Worm (Caenorhabditis elegans) whole organism, L3 larva: ENCODE results near the gene R105.5.

ENCODE experiments used
- ZK546.5 ChIP-seq: sonication (generic microtip); optimal IDR thresholded peaks from 2 replicates; lab custom pipeline; 2017; ENCODE audit warnings: missing biosample characterization, missing genetic modification characterization
- ama-1 ChIP-seq: fragments of 150-350 bp; optimal IDR thresholded peaks from 2 replicates; lab custom pipeline; 2018
- ceh-16 ChIP-seq: sonication (generic microtip); optimal IDR thresholded peaks from 2 replicates; lab custom pipeline; 2017; ENCODE audit warnings: missing biosample characterization, missing genetic modification characterization
- ceh-28 ChIP-seq: fragments of 150-350 bp; optimal IDR thresholded peaks from 2 replicates; lab custom pipeline; 2014; ENCODE audit warnings: missing biosample characterization, missing genetic modification reagents, missing genetic modification characterization
- ceh-82 ChIP-seq: fragments of 150-350 bp; optimal IDR thresholded peaks from 2 replicates; lab custom pipeline; 2014; ENCODE audit warnings: missing biosample characterization, missing genetic modification characterization
- daf-12 ChIP-seq: fragments of 150-350 bp; optimal IDR thresholded peaks from 2 replicates; lab custom pipeline; 2014; ENCODE audit warnings: missing biosample characterization, missing genetic modification reagents, missing genetic modification characterization
- egl-27 ChIP-seq: sonication (generic microtip); optimal IDR thresholded peaks from 4 replicates; lab custom pipeline; 2017; ENCODE audit warnings: missing biosample characterization, missing genetic modification reagents, missing genetic modification characterization
- egl-5 ChIP-seq: fragments of 150-350 bp; optimal IDR thresholded peaks from 2 replicates; lab custom pipeline; 2017; ENCODE audit warnings: missing biosample characterization, missing genetic modification reagents, missing genetic modification characterization, inconsistent platforms
- elt-2 ChIP-seq: sonication (generic microtip); optimal IDR thresholded peaks from 2 replicates; lab custom pipeline; 2016; ENCODE audit warnings: missing genetic modification reagents, mild to moderate bottlenecking, missing genetic modification characterization, missing compliant biosample characterization
- eor-1 ChIP-seq, 2 experiments: fragments of 150-350 bp; optimal IDR thresholded peaks; 2 replicates each; lab custom pipeline; 2014 to 2018; ENCODE audit warnings: missing biosample characterization in 2 of 2, missing genetic modification characterization in 2 of 2
- fkh-10 ChIP-seq: sonication (generic microtip); optimal IDR thresholded peaks from 2 replicates; lab custom pipeline; 2017; ENCODE audit warnings: missing biosample characterization, missing genetic modification reagents, missing genetic modification characterization
- hmg-11 ChIP-seq: sonication (generic microtip); optimal IDR thresholded peaks from 2 replicates; lab custom pipeline; 2016; ENCODE audit warnings: missing genetic modification characterization, missing compliant biosample characterization
- jun-1 ChIP-seq: fragments of 150-350 bp; optimal IDR thresholded peaks from 2 replicates; lab custom pipeline; 2014; ENCODE audit warnings: missing biosample characterization, missing genetic modification reagents, missing genetic modification characterization
- lin-15B ChIP-seq: fragments of 150-350 bp; optimal IDR thresholded peaks from 2 replicates; lab custom pipeline; 2014; ENCODE audit warnings: missing biosample characterization, missing genetic modification characterization
- lin-39 ChIP-seq: fragments of 150-350 bp; optimal IDR thresholded peaks from 2 replicates; lab custom pipeline; 2018; ENCODE audit warnings: missing biosample characterization, missing genetic modification reagents, missing genetic modification characterization
- lsy-12 ChIP-seq: sonication (generic microtip); optimal IDR thresholded peaks from 2 replicates; lab custom pipeline; 2016; ENCODE audit warnings: mild to moderate bottlenecking, missing genetic modification characterization, missing compliant biosample characterization
- mdl-1 ChIP-seq: fragments of 150-350 bp; optimal IDR thresholded peaks from 2 replicates; lab custom pipeline; 2014; ENCODE audit warnings: missing biosample characterization, missing genetic modification characterization
- nfya-1 ChIP-seq: sonication (generic microtip); optimal IDR thresholded peaks from 2 replicates; lab custom pipeline; 2017; ENCODE audit warnings: missing genetic modification characterization, mild to moderate bottlenecking, missing compliant biosample characterization, antibody characterized with exemption, moderate library complexity; ENCODE audit not compliant: insufficient read depth
- nhr-11 ChIP-seq: fragments of 150-350 bp; optimal IDR thresholded peaks from 2 replicates; lab custom pipeline; 2014; ENCODE audit warnings: missing biosample characterization, missing genetic modification characterization
- nhr-12 ChIP-seq: fragments of 150-350 bp; optimal IDR thresholded peaks from 2 replicates; lab custom pipeline; 2014; ENCODE audit warnings: missing biosample characterization, missing genetic modification characterization
- nhr-23 ChIP-seq: fragments of 150-350 bp; optimal IDR thresholded peaks from 2 replicates; lab custom pipeline; 2014; ENCODE audit warnings: missing biosample characterization, missing genetic modification reagents, missing genetic modification characterization
- nhr-237 ChIP-seq: fragments of 150-350 bp; optimal IDR thresholded peaks from 2 replicates; lab custom pipeline; 2014; ENCODE audit warnings: missing biosample characterization, missing genetic modification characterization
- nhr-67 ChIP-seq: fragments of 150-350 bp; optimal IDR thresholded peaks from 2 replicates; lab custom pipeline; 2014; ENCODE audit warnings: missing biosample characterization, missing genetic modification characterization
- nhr-76 ChIP-seq: fragments of 150-350 bp; sonication (generic microtip); optimal IDR thresholded peaks from 5 replicates; lab custom pipeline; 2014; ENCODE audit warnings: missing biosample characterization, missing genetic modification characterization
- pha-4 ChIP-seq: fragments of 150-350 bp; optimal IDR thresholded peaks from 2 replicates; lab custom pipeline; 2014; ENCODE audit warnings: missing biosample characterization, missing genetic modification reagents, missing genetic modification characterization
- pqm-1 ChIP-seq: fragments of 150-350 bp; optimal IDR thresholded peaks from 2 replicates; lab custom pipeline; 2017; ENCODE audit warnings: missing biosample characterization, missing genetic modification characterization, inconsistent platforms
- sea-2 ChIP-seq: fragments of 150-350 bp; sonication (generic microtip); optimal IDR thresholded peaks from 4 replicates; lab custom pipeline; 2014; ENCODE audit warnings: missing biosample characterization, missing genetic modification reagents, missing genetic modification characterization
- snpc-4 ChIP-seq: fragments of 150-350 bp; optimal IDR thresholded peaks from 2 replicates; lab custom pipeline; 2014; ENCODE audit warnings: missing biosample characterization, missing genetic modification characterization
- tbx-2 ChIP-seq: sonication (generic microtip); optimal IDR thresholded peaks from 2 replicates; lab custom pipeline; 2016; ENCODE audit warnings: mild to moderate bottlenecking, missing genetic modification characterization, missing compliant biosample characterization
- unc-39 ChIP-seq: sonication (generic microtip); optimal IDR thresholded peaks from 4 replicates; lab custom pipeline; 2017; ENCODE audit warnings: missing biosample characterization, missing genetic modification characterization
- zag-1 ChIP-seq: fragments of 150-350 bp; optimal IDR thresholded peaks from 2 replicates; lab custom pipeline; 2014; ENCODE audit warnings: missing biosample characterization, missing genetic modification characterization
- ztf-11 ChIP-seq: fragments of 150-350 bp; optimal IDR thresholded peaks from 2 replicates; lab custom pipeline; 2014; ENCODE audit warnings: missing biosample characterization, missing genetic modification characterization
- ztf-4 ChIP-seq: fragments of 150-350 bp; optimal IDR thresholded peaks from 2 replicates; lab custom pipeline; 2014; ENCODE audit warnings: missing biosample characterization, missing genetic modification characterization

Gene R105.5

ce11 chrIV:4636001-4636400, at the start of gene R105.5:
R105.5 (plus strand) TSS chrIV:4636301.
- no peak for TF ChIP-seq lsy-12 (tag; lab: Kevin White, UChicago)
- TF ChIP-seq egl-5 (tag; lab: Kevin White, UChicago), result no peak
- no peak for TF ChIP-seq elt-2 (tag; lab: Kevin White, UChicago)
- no peak for TF ChIP-seq zag-1 (tag; lab: Kevin White, UChicago)
- no peak for TF ChIP-seq tbx-2 (tag; lab: Kevin White, UChicago)
- no peak for TF ChIP-seq lin-39 (tag; lab: Kevin White, UChicago)
- no peak for TF ChIP-seq nhr-23 (tag; lab: Kevin White, UChicago)
- no peak for TF ChIP-seq nhr-12
- no peak for TF ChIP-seq egl-27 (tag; lab: Kevin White, UChicago)
- no peak for TF ChIP-seq ZK546.5
- TF ChIP-seq lin-15B (tag; lab: Kevin White, UChicago), result no peak
- no peak for TF ChIP-seq ztf-4
- TF ChIP-seq ceh-16 (tag; lab: Kevin White, UChicago), result no peak
- TF ChIP-seq nhr-67, result no peak

- TF ChIP-seq ztf-11 (tag; lab: Kevin White, UChicago), result no peak
- no peak for TF ChIP-seq egl-27 (tag; lab: Kevin White, UChicago)
- no peak for TF ChIP-seq tbx-2 (tag; lab: Kevin White, UChicago)
- no peak for TF ChIP-seq mdl-1 (tag; lab: Kevin White, UChicago)
- no peak for TF ChIP-seq nhr-11 (tag; lab: Kevin White, UChicago)
- no peak for TF ChIP-seq hmg-11 (tag; lab: Kevin White, UChicago)
- no peak for TF ChIP-seq ceh-28
- TF ChIP-seq nhr-237, result no peak
- TF ChIP-seq eor-1 (tag; optimal IDR thresholded peaks at IDR 0.05; lab: Kevin White, UChicago), result no peak
- TF ChIP-seq ceh-82 (tag; lab: Kevin White, UChicago), result no peak
- TF ChIP-seq egl-5 (tag; lab: Kevin White, UChicago), result no peak
- TF ChIP-seq jun-1 (tag; lab: Kevin White, UChicago), result no peak
- TF ChIP-seq unc-39 (tag; lab: Kevin White, UChicago), result no peak
Measured at ce11 chrIV:4587532-4587931, 48.6 kb upstream of the R105.5 start.

ce11 chrIV:4588408-4588807, 47.7 kb upstream of the R105.5 start:
- TF ChIP-seq egl-27 (tag; lab: Kevin White, UChicago), result no peak
- no peak for TF ChIP-seq nhr-76 (tag; lab: Kevin White, UChicago)
- no peak for TF ChIP-seq egl-5 (tag; lab: Kevin White, UChicago)
- peak; percentile 62 for TF ChIP-seq pha-4 (tag; lab: Kevin White, UChicago)
- TF ChIP-seq, all 47 proteins: peak for 1

- TF ChIP-seq pha-4 (tag; lab: Kevin White, UChicago), result no peak
Measured at ce11 chrIV:4596824-4597223, 39.3 kb upstream of the R105.5 start, which contains the start of gene F19C7.3. F19C7.3 (plus strand) TSS chrIV:4597124.

ce11 chrIV:4599352-4600004, 36.6 kb upstream of the R105.5 start, which contains the start of gene F19C7.2:
F19C7.2 (plus strand) TSS chrIV:4599954.
- TF ChIP-seq elt-2 (tag; lab: Kevin White, UChicago), result peak; percentile 67
- no peak for TF ChIP-seq egl-27 (tag; lab: Kevin White, UChicago)
- peak; percentile 66 for TF ChIP-seq pqm-1 (tag; lab: Kevin White, UChicago)
- no peak for TF ChIP-seq daf-12

ce11 chrIV:4602565-4602964, 33.5 kb upstream of the R105.5 start, which contains the start of gene F19C7.4:
F19C7.4 (plus strand) TSS chrIV:4602865.
- TF ChIP-seq ama-1 (lab: Kevin White, UChicago), result no peak
- TF ChIP-seq nhr-23 (tag; lab: Kevin White, UChicago), result no peak
- TF ChIP-seq sea-2 (GFP tag; lab: Kevin White, UChicago), result no peak
- no peak for TF ChIP-seq hmg-11 (tag; lab: Kevin White, UChicago)
- TF ChIP-seq snpc-4 (tag; lab: Kevin White, UChicago), result no peak
- no peak for TF ChIP-seq daf-12
- no peak for TF ChIP-seq jun-1 (tag; lab: Kevin White, UChicago)
- no peak for TF ChIP-seq egl-5 (tag; lab: Kevin White, UChicago)
- TF ChIP-seq nfya-1 (tag; lab: Kevin White, UChicago), result no peak
- TF ChIP-seq fkh-10 (GFP tag; lab: Kevin White, UChicago), result no peak
